Fruit fly (Drosophila melanogaster) whole organism, embryonic: ENCODE results near the gene mof.
A peak's percentile ranks its signal among the peaks of the same experiment; 100 is the strongest.

Experiments
- Ada2b ChIP-seq: fragments of 200-800 bp; sonication (Bioruptor generic); IDR thresholded peaks from 2 replicates; pipeline ENCODE4 v1.3.6; 2022; ENCODE audit warnings: missing biosample characterization, missing genetic modification characterization
- BEAF-32 ChIP-seq: fragments of 200-800 bp; sonication (Bioruptor generic); optimal IDR thresholded peaks from 3 replicates; lab custom pipeline; 2017; ENCODE audit warnings: missing biosample characterization, missing genetic modification characterization, mild to moderate bottlenecking, moderate library complexity, missing genetic modification reagents
- CG10147 ChIP-seq: fragments of 200-800 bp; sonication (Bioruptor generic); optimal IDR thresholded peaks from 2 replicates; lab custom pipeline; 2019; ENCODE audit warnings: missing biosample characterization, mild to moderate bottlenecking, missing genetic modification characterization, moderate library complexity
- CG10209 ChIP-seq: fragments of 200-800 bp; sonication (Bioruptor generic); optimal IDR thresholded peaks from 3 replicates; lab custom pipeline; 2017; ENCODE audit warnings: missing biosample characterization, mild to moderate bottlenecking, missing genetic modification characterization, missing genetic modification reagents
- CG10274 ChIP-seq: fragments of 200-800 bp; sonication (Bioruptor generic); optimal IDR thresholded peaks from 3 replicates; lab custom pipeline; 2017; ENCODE audit warnings: missing biosample characterization, mild to moderate bottlenecking, missing genetic modification characterization
- CG10366 ChIP-seq: fragments of 200-800 bp; sonication (Bioruptor generic); IDR thresholded peaks from 2 replicates; pipeline ENCODE4 v1.3.6; 2022; ENCODE audit warnings: missing biosample characterization, missing genetic modification characterization
- CG10431 ChIP-seq: fragments of 200-800 bp; sonication (Bioruptor generic); optimal IDR thresholded peaks from 3 replicates; lab custom pipeline; 2018; ENCODE audit warnings: missing biosample characterization, mild to moderate bottlenecking, missing genetic modification characterization
- CG11560 ChIP-seq: fragments of 200-800 bp; sonication (Bioruptor generic); IDR thresholded peaks from 3 replicates; pipeline ENCODE4 v1.3.6; 2022; ENCODE audit warnings: missing biosample characterization, missing genetic modification characterization
- CG12071 ChIP-seq: fragments of 200-800 bp; sonication (Bioruptor generic); optimal IDR thresholded peaks from 3 replicates; lab custom pipeline; 2018; ENCODE audit warnings: missing biosample characterization, mild to moderate bottlenecking, missing genetic modification characterization
- CG12104 ChIP-seq: fragments of 200-800 bp; sonication (Bioruptor generic); optimal IDR thresholded peaks from 3 replicates; lab custom pipeline; 2016; ENCODE audit warnings: missing biosample characterization, missing genetic modification characterization
- CG1233 ChIP-seq: fragments of 200-800 bp; sonication (Bioruptor generic); optimal IDR thresholded peaks from 4 replicates; lab custom pipeline; 2018; ENCODE audit warnings: missing biosample characterization, mild to moderate bottlenecking, missing genetic modification characterization
- CG12391 ChIP-seq: fragments of 200-800 bp; sonication (Bioruptor generic); optimal IDR thresholded peaks from 3 replicates; lab custom pipeline; 2018; ENCODE audit warnings: missing biosample characterization, mild to moderate bottlenecking, missing genetic modification characterization, moderate library complexity
- CG13624 ChIP-seq: fragments of 200-800 bp; sonication (Bioruptor generic); optimal IDR thresholded peaks from 2 replicates; lab custom pipeline; 2016; ENCODE audit warnings: missing biosample characterization, missing genetic modification characterization
- CG13775 ChIP-seq: fragments of 200-800 bp; sonication (Bioruptor generic); optimal IDR thresholded peaks from 3 replicates; lab custom pipeline; 2017; ENCODE audit warnings: missing biosample characterization, mild to moderate bottlenecking, missing genetic modification characterization
- CG14710 ChIP-seq: fragments of 200-800 bp; sonication (Bioruptor generic); optimal IDR thresholded peaks from 3 replicates; lab custom pipeline; 2019; ENCODE audit warnings: missing biosample characterization, mild to moderate bottlenecking, missing genetic modification characterization, moderate library complexity
- CG15073 ChIP-seq: fragments of 200-800 bp; sonication (Bioruptor generic); optimal IDR thresholded peaks from 2 replicates; lab custom pipeline; 2016; ENCODE audit warnings: missing biosample characterization, missing genetic modification characterization
- CG15479 ChIP-seq: fragments of 200-800 bp; sonication (Bioruptor generic); optimal IDR thresholded peaks from 3 replicates; lab custom pipeline; 2019; ENCODE audit warnings: missing biosample characterization, mild to moderate bottlenecking, missing genetic modification characterization, moderate library complexity
- CG17568 ChIP-seq: fragments of 200-800 bp; sonication (Bioruptor generic); optimal IDR thresholded peaks from 2 replicates; lab custom pipeline; 2018; ENCODE audit warnings: missing biosample characterization, mild to moderate bottlenecking, missing genetic modification characterization, moderate library complexity
- CG17829 ChIP-seq: fragments of 200-800 bp; optimal IDR thresholded peaks from 2 replicates; lab custom pipeline; 2019; ENCODE audit warnings: missing biosample characterization, mild to moderate bottlenecking, missing genetic modification characterization, moderate library complexity
- CG18599 ChIP-seq: fragments of 200-800 bp; sonication (Bioruptor generic); optimal IDR thresholded peaks from 3 replicates; lab custom pipeline; 2017; ENCODE audit warnings: missing biosample characterization, missing genetic modification characterization, mild to moderate bottlenecking, moderate library complexity, missing genetic modification reagents
- CG2120 ChIP-seq: fragments of 200-800 bp; sonication (Bioruptor generic); optimal IDR thresholded peaks from 3 replicates; lab custom pipeline; 2016; ENCODE audit warnings: missing biosample characterization, missing genetic modification characterization
- CG3065 ChIP-seq: fragments of 200-800 bp; sonication (Bioruptor generic); optimal IDR thresholded peaks from 2 replicates; lab custom pipeline; 2016; ENCODE audit warnings: missing biosample characterization, missing genetic modification characterization
- CG3407 ChIP-seq: fragments of 200-800 bp; sonication (Bioruptor generic); optimal IDR thresholded peaks from 2 replicates; lab custom pipeline; 2018; ENCODE audit warnings: missing biosample characterization, mild to moderate bottlenecking, missing genetic modification characterization
- CG4707 ChIP-seq: fragments of 200-800 bp; sonication (Bioruptor generic); optimal IDR thresholded peaks from 2 replicates; lab custom pipeline; 2018; ENCODE audit warnings: missing biosample characterization, mild to moderate bottlenecking, missing genetic modification characterization, moderate library complexity
- CG4730 ChIP-seq: fragments of 200-800 bp; sonication (Bioruptor generic); IDR thresholded peaks from 2 replicates; pipeline ENCODE4 v1.3.6; 2022; ENCODE audit warnings: missing biosample characterization, missing genetic modification characterization
- CG7928 ChIP-seq: fragments of 200-800 bp; sonication (Bioruptor generic); optimal IDR thresholded peaks from 2 replicates; lab custom pipeline; 2017; ENCODE audit warnings: missing biosample characterization, mild to moderate bottlenecking, missing genetic modification characterization
- CG8924 ChIP-seq: fragments of 200-800 bp; optimal IDR thresholded peaks from 3 replicates; lab custom pipeline; 2019; ENCODE audit warnings: missing biosample characterization, mild to moderate bottlenecking, missing genetic modification characterization, moderate library complexity
- Dfd ChIP-seq, 2 experiments: fragments of >200 bp; optimal IDR thresholded peaks; 2 replicates each; lab custom pipeline; 2017; ENCODE audit warnings: missing biosample characterization in 2 of 2, missing genetic modification characterization in 2 of 2
- Doc2 ChIP-seq: fragments of 200-800 bp; sonication (Bioruptor generic); IDR thresholded peaks from 2 replicates; pipeline ENCODE4 v1.3.6; 2022; ENCODE audit warnings: missing biosample characterization, missing genetic modification characterization
- H2.0 ChIP-seq: fragments of 200-800 bp; sonication (Bioruptor generic); IDR thresholded peaks from 2 replicates; pipeline ENCODE4 v1.3.6; 2022; ENCODE audit warnings: missing biosample characterization, missing genetic modification characterization
- Hand ChIP-seq: fragments of 200-800 bp; sonication (Bioruptor generic); optimal IDR thresholded peaks from 2 replicates; lab custom pipeline; 2017; ENCODE audit warnings: mild to moderate bottlenecking, missing biosample characterization, missing genetic modification reagents, missing genetic modification characterization
- Jarid2 ChIP-seq: fragments of 200-800 bp; sonication (Bioruptor generic); optimal IDR thresholded peaks from 3 replicates; lab custom pipeline; 2017; ENCODE audit warnings: mild to moderate bottlenecking, missing biosample characterization, missing genetic modification reagents, missing genetic modification characterization
- Lhr ChIP-seq: fragments of 200-800 bp; sonication (Bioruptor generic); optimal IDR thresholded peaks from 3 replicates; lab custom pipeline; 2017; ENCODE audit warnings: mild to moderate bottlenecking, missing biosample characterization, missing genetic modification reagents, missing genetic modification characterization
- Max ChIP-seq: fragments of 200-800 bp; sonication (Bioruptor generic); optimal IDR thresholded peaks from 2 replicates; lab custom pipeline; 2016; ENCODE audit warnings: missing biosample characterization, mild to moderate bottlenecking, missing genetic modification characterization
- Mes4 ChIP-seq: fragments of 200-800 bp; sonication (Bioruptor generic); optimal IDR thresholded peaks from 2 replicates; lab custom pipeline; 2016; ENCODE audit warnings: missing biosample characterization, missing genetic modification characterization
- Mrtf ChIP-seq: fragments of 200-800 bp; sonication (Bioruptor generic); IDR thresholded peaks from 3 replicates; pipeline ENCODE4 v1.3.6; 2022; ENCODE audit warnings: missing biosample characterization, missing genetic modification characterization
- NC2β ChIP-seq: fragments of 200-800 bp; sonication (Bioruptor generic); optimal IDR thresholded peaks from 2 replicates; lab custom pipeline; 2016; ENCODE audit warnings: missing biosample characterization, missing genetic modification characterization
- Scr ChIP-seq: fragments of 200-800 bp; sonication (Bioruptor generic); IDR thresholded peaks from 2 replicates; pipeline ENCODE4 v1.3.6; 2022; ENCODE audit warnings: missing biosample characterization, missing genetic modification characterization; ENCODE audit not compliant: partially characterized antibody
- ap ChIP-seq: fragments of 200-800 bp; sonication (Bioruptor generic); IDR thresholded peaks from 2 replicates; pipeline ENCODE4 v1.3.6; 2022; ENCODE audit warnings: missing biosample characterization, missing genetic modification characterization
- bab2 ChIP-seq: fragments of 200-800 bp; sonication (Bioruptor generic); optimal IDR thresholded peaks from 2 replicates; lab custom pipeline; 2016; ENCODE audit warnings: missing biosample characterization, missing genetic modification characterization
- bigmax ChIP-seq: fragments of 200-800 bp; sonication (Bioruptor generic); optimal IDR thresholded peaks from 2 replicates; lab custom pipeline; 2018; ENCODE audit warnings: missing biosample characterization, mild to moderate bottlenecking, missing genetic modification characterization
- caup ChIP-seq: fragments of 200-800 bp; sonication (Bioruptor generic); optimal IDR thresholded peaks from 3 replicates; lab custom pipeline; 2017; ENCODE audit warnings: missing biosample characterization, mild to moderate bottlenecking, missing genetic modification characterization, moderate library complexity; ENCODE audit not compliant: severe bottlenecking
- chif ChIP-seq, 2 experiments: fragments of 200-800 bp; sonication (Bioruptor generic); optimal IDR thresholded peaks; 3 replicates each; lab custom pipeline; 2016; ENCODE audit warnings: missing biosample characterization in 2 of 2, missing genetic modification characterization in 2 of 2
- da ChIP-seq: fragments of 200-800 bp; sonication (Bioruptor generic); optimal IDR thresholded peaks from 2 replicates; lab custom pipeline; 2016; ENCODE audit warnings: missing biosample characterization, missing genetic modification characterization
- gsb ChIP-seq: fragments of 200-800 bp; sonication (Bioruptor generic); IDR thresholded peaks from 2 replicates; pipeline ENCODE4 v1.3.6; 2022; ENCODE audit warnings: missing biosample characterization, missing genetic modification characterization
- lab ChIP-seq: fragments of 200-800 bp; sonication (Bioruptor generic); optimal IDR thresholded peaks from 3 replicates; lab custom pipeline; 2017; ENCODE audit warnings: missing biosample characterization, missing genetic modification characterization, mild to moderate bottlenecking, moderate library complexity, missing genetic modification reagents
- odd ChIP-seq: fragments of 200-800 bp; sonication (Bioruptor generic); optimal IDR thresholded peaks from 2 replicates; lab custom pipeline; 2017; ENCODE audit warnings: missing biosample characterization, mild to moderate bottlenecking, missing genetic modification characterization
- pb ChIP-seq: fragments of 200-800 bp; sonication (Bioruptor generic); optimal IDR thresholded peaks from 3 replicates; lab custom pipeline; 2016; ENCODE audit warnings: missing biosample characterization, missing genetic modification characterization
- prd ChIP-seq, 3 experiments: fragments of >200 bp in 2 of 3; fragments of 200-800 bp in 1 of 3; sonication (Bioruptor generic) in 1 of 3; optimal IDR thresholded peaks in 2 of 3; IDR thresholded peaks in 1 of 3; 2 replicates in 2 of 3; 3 replicates in 1 of 3; pipeline versions ENCODE4 v1.3.6 to Lab custom; 2017 to 2022; ENCODE audit warnings: missing biosample characterization in 1 of 3, missing genetic modification characterization in 1 of 3
- sna ChIP-seq: fragments of 200-800 bp; sonication (Bioruptor generic); IDR thresholded peaks from 2 replicates; pipeline ENCODE4 v1.3.6; 2022; ENCODE audit warnings: missing biosample characterization, missing genetic modification characterization; ENCODE audit not compliant: partially characterized antibody

mof gene

dm6 chrX:5847544-5847943, 29.1 kb downstream of the mof start (continued):
- TF ChIP-seq CG10431 (GFP tag; lab: Kevin White, UChicago) (no peak), chif (GFP tag; optimal IDR thresholded peaks at IDR 0.05; lab: Kevin White, UChicago) (no peak), CG18599 (peak; percentile 80), caup (no peak), CG11560 (tag; lab: Robert Waterston, UW) (no peak), CG3407 (GFP tag; lab: Kevin White, UChicago) (no peak), CG10209 (GFP tag; lab: Kevin White, UChicago) (no peak), CG4707 (no peak), CG1233 (no peak), Lhr (GFP tag; lab: Kevin White, UChicago) (no peak), CG17568 (GFP tag; lab: Kevin White, UChicago) (no peak), H2.0 (GFP tag; lab: Robert Waterston, UW) (no peak), CG13624 (GFP tag; lab: Kevin White, UChicago) (no peak), pb (GFP tag; lab: Kevin White, UChicago) (no peak), Scr (GFP tag; lab: Robert Waterston, UW) (no peak), odd (no peak), Dfd (GFP tag; optimal IDR thresholded peaks at IDR 0.05; lab: Kevin White, UChicago) (no peak), sna (GFP tag; lab: Robert Waterston, UW) (no peak), bab2 (GFP tag; lab: Kevin White, UChicago) (peak; percentile 4), CG10274 (GFP tag; lab: Kevin White, UChicago) (no peak), CG10366 (GFP tag; lab: Robert Waterston, UW) (no peak; the same call in 1 of the 2 replicates), CG7928 (GFP tag; lab: Kevin White, UChicago) (no peak), CG17829 (tag; lab: Kevin White, UChicago) (no peak), da (no peak), CG14710 (tag; lab: Kevin White, UChicago) (no peak), CG13775 (GFP tag; lab: Kevin White, UChicago) (no peak), CG15073 (GFP tag; lab: Kevin White, UChicago) (no peak), bigmax (GFP tag; lab: Kevin White, UChicago) (no peak), Hand (GFP tag; lab: Kevin White, UChicago) (peak; percentile 24), Mrtf (no peak), CG3065 (no peak), gsb (GFP tag; lab: Robert Waterston, UW) (0 out of 2 replicates have a peak, but pooled peaks have one; percentile 29), Doc2 (no peak), CG12071 (GFP tag; lab: Kevin White, UChicago) (no peak), CG12391 (tag; lab: Kevin White, UChicago) (peak; percentile 6), CG4730 (GFP tag; lab: Robert Waterston, UW) (peak; percentile 44; the same call in 1 of the 2 replicates), BEAF-32 (GFP tag; lab: Kevin White, UChicago) (no peak), prd (optimal IDR thresholded peaks at IDR 0.05; lab: Kevin White, UChicago) (no peak), prd (GFP tag; IDR thresholded peaks at IDR 0.05; lab: Robert Waterston, UW) (peak; percentile 36; the same call in 1 of the 3 replicates), Jarid2 (GFP tag; lab: Kevin White, UChicago) (no peak), CG10147 (GFP tag; lab: Kevin White, UChicago) (no peak), Max (GFP tag; lab: Kevin White, UChicago) (no peak), CG8924 (tag; lab: Kevin White, UChicago) (no peak), CG12104 (GFP tag; lab: Kevin White, UChicago) (no peak), ap (GFP tag; lab: Robert Waterston, UW) (no peak; the same call in 1 of the 2 replicates), NC2β (GFP tag; lab: Kevin White, UChicago) (no peak), CG2120 (GFP tag; lab: Kevin White, UChicago) (peak; percentile 56), lab (GFP tag; lab: Kevin White, UChicago) (peak; percentile 62), Ada2b (no peak), Mes4 (GFP tag; lab: Kevin White, UChicago) (no peak), CG15479 (GFP tag; lab: Kevin White, UChicago) (no peak)
